Worm (Caenorhabditis elegans) whole organism, young adult: ENCODE measurements around the gene F25F2.1.

Experiments used
- B0035.1 ChIP-seq: sonication (generic microtip); optimal IDR thresholded peaks from 2 replicates; lab custom pipeline; 2016; ENCODE audit warnings: missing genetic modification characterization, mild to moderate bottlenecking, missing compliant biosample characterization, missing genotype, missing genetic modification reagents
- B0261.1 ChIP-seq: sonication (generic microtip); optimal IDR thresholded peaks from 2 replicates; lab custom pipeline; 2016; ENCODE audit warnings: mild to moderate bottlenecking, missing genetic modification characterization, moderate library complexity, missing compliant biosample characterization
- C17E4.6 ChIP-seq: fragments of 200-800 bp; sonication (Bioruptor generic); IDR thresholded peaks from 2 replicates; pipeline ENCODE4 v1.3.6; 2022; ENCODE audit warnings: missing genetic modification reagents, missing genetic modification characterization, missing compliant biosample characterization
- D2030.7 ChIP-seq: fragments of 200-800 bp; sonication (Bioruptor generic); IDR thresholded peaks from 2 replicates; pipeline ENCODE4 v1.3.6; 2022; ENCODE audit warnings: missing genetic modification reagents, missing genetic modification characterization, missing compliant biosample characterization
- F10E7.11 ChIP-seq: sonication (generic microtip); optimal IDR thresholded peaks from 2 replicates; lab custom pipeline; 2017; ENCODE audit warnings: mild to moderate bottlenecking, missing genetic modification characterization, moderate library complexity, missing compliant biosample characterization
- F33H1.4 ChIP-seq: fragments of 200-800 bp; sonication (Bioruptor generic); IDR thresholded peaks from 2 replicates; pipeline ENCODE4 v1.3.6; 2022; ENCODE audit warnings: missing genetic modification reagents, missing genetic modification characterization, missing compliant biosample characterization
- F39B2.1 ChIP-seq: fragments of 200-800 bp; sonication (Bioruptor generic); IDR thresholded peaks from 2 replicates; pipeline ENCODE4 v1.3.6; 2022; ENCODE audit warnings: missing genetic modification reagents, missing genetic modification characterization, missing compliant biosample characterization
- F52B5.7 ChIP-seq: sonication (generic microtip); optimal IDR thresholded peaks from 2 replicates; lab custom pipeline; 2016; ENCODE audit warnings: mild to moderate bottlenecking, missing genetic modification characterization, missing compliant biosample characterization
- F57A8.1 ChIP-seq: fragments of 200-800 bp; sonication (Bioruptor generic); optimal IDR thresholded peaks from 2 replicates; lab custom pipeline; 2018; ENCODE audit warnings: mild to moderate bottlenecking, missing genetic modification characterization, moderate library complexity, missing compliant biosample characterization
- F57C9.4 ChIP-seq: sonication (generic microtip); optimal IDR thresholded peaks from 2 replicates; lab custom pipeline; 2017; ENCODE audit warnings: mild to moderate bottlenecking, missing genetic modification characterization, missing compliant biosample characterization
- K11D2.4 ChIP-seq: fragments of 200-800 bp; sonication (Bioruptor generic); IDR thresholded peaks from 2 replicates; pipeline ENCODE4 v1.3.6; 2022; ENCODE audit warnings: missing genetic modification reagents, missing genetic modification characterization, missing compliant biosample characterization
- T26A5.8 ChIP-seq: sonication (generic microtip); optimal IDR thresholded peaks from 2 replicates; lab custom pipeline; 2016; ENCODE audit warnings: missing genetic modification characterization, missing compliant biosample characterization
- ZK185.1 ChIP-seq: sonication (generic microtip); optimal IDR thresholded peaks from 2 replicates; lab custom pipeline; 2016; ENCODE audit warnings: mild to moderate bottlenecking, missing genetic modification characterization, missing compliant biosample characterization; ENCODE audit not compliant: poor library complexity, severe bottlenecking
- atf-7 ChIP-seq: sonication (generic microtip); optimal IDR thresholded peaks from 2 replicates; lab custom pipeline; 2017; ENCODE audit warnings: mild to moderate bottlenecking, missing genetic modification characterization, missing compliant biosample characterization
- athp-1 ChIP-seq: sonication (generic microtip); optimal IDR thresholded peaks from 2 replicates; lab custom pipeline; 2017; ENCODE audit warnings: mild to moderate bottlenecking, missing genetic modification characterization, missing compliant biosample characterization
- bed-2 ChIP-seq: fragments of 200-800 bp; sonication (Bioruptor generic); IDR thresholded peaks from 2 replicates; pipeline ENCODE4 v1.3.6; 2022; ENCODE audit warnings: missing genetic modification reagents, missing genetic modification characterization, missing compliant biosample characterization
- ccch-3 ChIP-seq: fragments of 200-800 bp; sonication (Bioruptor generic); optimal IDR thresholded peaks from 2 replicates; lab custom pipeline; 2018; ENCODE audit warnings: mild to moderate bottlenecking, missing genetic modification characterization, missing compliant biosample characterization
- ceh-40 ChIP-seq: fragments of 200-800 bp; sonication (Bioruptor generic); IDR thresholded peaks from 2 replicates; pipeline ENCODE4 v1.3.6; 2022; ENCODE audit warnings: missing genetic modification characterization, missing compliant biosample characterization
- ceh-58 ChIP-seq: fragments of 200-800 bp; sonication (Bioruptor generic); IDR thresholded peaks from 2 replicates; pipeline ENCODE4 v1.3.6; 2022; ENCODE audit warnings: missing genetic modification characterization, missing compliant biosample characterization
- chd-7 ChIP-seq: sonication (generic microtip); optimal IDR thresholded peaks from 2 replicates; lab custom pipeline; 2016; ENCODE audit warnings: mild to moderate bottlenecking, missing genetic modification characterization, moderate library complexity, missing compliant biosample characterization
- dox-1 ChIP-seq: fragments of 200-800 bp; sonication (Bioruptor generic); IDR thresholded peaks from 2 replicates; pipeline ENCODE4 v1.3.6; 2022; ENCODE audit warnings: missing genetic modification reagents, missing genetic modification characterization, missing compliant biosample characterization
- him-1 ChIP-seq: sonication (generic microtip); optimal IDR thresholded peaks from 2 replicates; lab custom pipeline; 2016; ENCODE audit warnings: missing genotype, missing genetic modification reagents, missing genetic modification characterization, missing compliant biosample characterization
- hlh-12 ChIP-seq: sonication (generic microtip); optimal IDR thresholded peaks from 2 replicates; lab custom pipeline; 2016; ENCODE audit warnings: missing genetic modification characterization, missing compliant biosample characterization
- hrde-1 ChIP-seq: sonication (generic microtip); optimal IDR thresholded peaks from 2 replicates; lab custom pipeline; 2016; ENCODE audit warnings: missing genetic modification characterization, mild to moderate bottlenecking, missing compliant biosample characterization, moderate library complexity, missing genotype, missing genetic modification reagents, borderline replicate concordance
- hsf-1 ChIP-seq: fragments of 200-800 bp; sonication (Bioruptor generic); IDR thresholded peaks from 2 replicates; pipeline ENCODE4 v1.3.6; 2022; ENCODE audit warnings: missing genetic modification reagents, missing genetic modification characterization, missing compliant biosample characterization
- let-607 ChIP-seq, 2 experiments: fragments of 200-800 bp in 1 of 2; sonication (Bioruptor generic) in 1 of 2; sonication (generic microtip) in 1 of 2; optimal IDR thresholded peaks; 2 replicates each; lab custom pipeline; 2016 to 2018; ENCODE audit warnings: mild to moderate bottlenecking in 2 of 2, missing compliant biosample characterization in 2 of 2, missing genetic modification characterization in 2 of 2, moderate library complexity in 2 of 2, missing genotype in 1 of 2
- lin-26 ChIP-seq: fragments of 200-800 bp; sonication (Bioruptor generic); IDR thresholded peaks from 2 replicates; pipeline ENCODE4 v1.3.6; 2022; ENCODE audit warnings: missing genetic modification reagents, missing genetic modification characterization, missing compliant biosample characterization
- lin-54 ChIP-seq: fragments of 200-800 bp; sonication (Bioruptor generic); optimal IDR thresholded peaks from 2 replicates; lab custom pipeline; 2018; ENCODE audit warnings: mild to moderate bottlenecking, missing genetic modification characterization, missing compliant biosample characterization
- lir-1 ChIP-seq: fragments of 200-800 bp; sonication (Bioruptor generic); conservative IDR thresholded peaks from 2 replicates; pipeline ENCODE4 v1.3.6; 2022; ENCODE audit warnings: missing genetic modification reagents, missing genetic modification characterization, missing compliant biosample characterization
- madf-3 ChIP-seq: fragments of 200-800 bp; sonication (Bioruptor generic); IDR thresholded peaks from 2 replicates; pipeline ENCODE4 v1.3.6; 2022; ENCODE audit warnings: missing genetic modification reagents, missing genetic modification characterization, missing compliant biosample characterization
- mcd-1 ChIP-seq: fragments of 200-800 bp; sonication (Bioruptor generic); IDR thresholded peaks from 2 replicates; pipeline ENCODE4 v1.3.6; 2022; ENCODE audit warnings: missing genetic modification reagents, missing genetic modification characterization, missing compliant biosample characterization
- mes-4 ChIP-seq: sonication (generic microtip); optimal IDR thresholded peaks from 2 replicates; lab custom pipeline; 2016; ENCODE audit warnings: missing genotype, missing genetic modification characterization, missing compliant biosample characterization
- nhr-120 ChIP-seq: fragments of 200-800 bp; sonication (Bioruptor generic); IDR thresholded peaks from 2 replicates; pipeline ENCODE4 v1.3.6; 2022; ENCODE audit warnings: missing genetic modification characterization, missing compliant biosample characterization
- nhr-179 ChIP-seq: sonication (generic microtip); optimal IDR thresholded peaks from 2 replicates; lab custom pipeline; 2016; ENCODE audit warnings: mild to moderate bottlenecking, missing genetic modification characterization, missing compliant biosample characterization
- pha-4 ChIP-seq: fragments of 150-350 bp; sonication (generic microtip); optimal IDR thresholded peaks from 2 replicates; lab custom pipeline; 2014; ENCODE audit warnings: missing biosample characterization, missing genetic modification reagents, missing genetic modification characterization
- rec-8 ChIP-seq, 2 experiments: sonication (generic microtip); optimal IDR thresholded peaks; 2 replicates each; lab custom pipeline; 2016; ENCODE audit warnings: mild to moderate bottlenecking in 2 of 2, missing genetic modification characterization in 2 of 2, missing genetic modification reagents in 2 of 2, missing genotype in 2 of 2, missing biosample characterization in 1 of 2, missing compliant biosample characterization in 1 of 2, moderate library complexity in 1 of 2
- rpc-1 ChIP-seq, 2 experiments: fragments of 150-350 bp in 1 of 2; sonication (generic microtip) in 1 of 2; optimal IDR thresholded peaks; 2 replicates each; lab custom pipeline; 2014 to 2018; ENCODE audit warnings: missing biosample characterization in 1 of 2, missing genetic modification characterization in 1 of 2, missing genetic modification reagents in 1 of 2, missing genotype in 1 of 2
- sea-2 ChIP-seq: fragments of 200-800 bp; sonication (Bioruptor generic); IDR thresholded peaks from 2 replicates; pipeline ENCODE4 v1.3.6; 2022; ENCODE audit warnings: missing genetic modification characterization, missing compliant biosample characterization
- tlf-1 ChIP-seq: fragments of 200-800 bp; sonication (Bioruptor generic); optimal IDR thresholded peaks from 2 replicates; lab custom pipeline; 2018; ENCODE audit warnings: mild to moderate bottlenecking, missing genetic modification characterization, missing compliant biosample characterization
- unc-130 ChIP-seq: sonication (generic microtip); optimal IDR thresholded peaks from 2 replicates; lab custom pipeline; 2016; ENCODE audit warnings: missing genetic modification reagents, missing genetic modification characterization, missing compliant biosample characterization
- unc-62 ChIP-seq: fragments of 150-350 bp; optimal IDR thresholded peaks from 2 replicates; lab custom pipeline; 2014; ENCODE audit warnings: missing biosample characterization, missing genetic modification reagents, missing genetic modification characterization
- zim-3 ChIP-seq: sonication (generic microtip); optimal IDR thresholded peaks from 2 replicates; lab custom pipeline; 2017; ENCODE audit warnings: mild to moderate bottlenecking, missing genetic modification characterization, moderate library complexity, missing compliant biosample characterization
- ztf-18 ChIP-seq: sonication (generic microtip); optimal IDR thresholded peaks from 2 replicates; lab custom pipeline; 2016; ENCODE audit warnings: missing genotype, mild to moderate bottlenecking, missing genetic modification characterization, missing compliant biosample characterization
- ztf-26 ChIP-seq: sonication (generic microtip); optimal IDR thresholded peaks from 2 replicates; lab custom pipeline; 2017; ENCODE audit warnings: missing genetic modification characterization, missing compliant biosample characterization
- ztf-6 ChIP-seq: fragments of 200-800 bp; sonication (Bioruptor generic); IDR thresholded peaks from 2 replicates; pipeline ENCODE4 v1.3.6; 2022; ENCODE audit warnings: missing genetic modification reagents, missing genetic modification characterization, missing compliant biosample characterization

The F25F2.1 gene

DNA sequence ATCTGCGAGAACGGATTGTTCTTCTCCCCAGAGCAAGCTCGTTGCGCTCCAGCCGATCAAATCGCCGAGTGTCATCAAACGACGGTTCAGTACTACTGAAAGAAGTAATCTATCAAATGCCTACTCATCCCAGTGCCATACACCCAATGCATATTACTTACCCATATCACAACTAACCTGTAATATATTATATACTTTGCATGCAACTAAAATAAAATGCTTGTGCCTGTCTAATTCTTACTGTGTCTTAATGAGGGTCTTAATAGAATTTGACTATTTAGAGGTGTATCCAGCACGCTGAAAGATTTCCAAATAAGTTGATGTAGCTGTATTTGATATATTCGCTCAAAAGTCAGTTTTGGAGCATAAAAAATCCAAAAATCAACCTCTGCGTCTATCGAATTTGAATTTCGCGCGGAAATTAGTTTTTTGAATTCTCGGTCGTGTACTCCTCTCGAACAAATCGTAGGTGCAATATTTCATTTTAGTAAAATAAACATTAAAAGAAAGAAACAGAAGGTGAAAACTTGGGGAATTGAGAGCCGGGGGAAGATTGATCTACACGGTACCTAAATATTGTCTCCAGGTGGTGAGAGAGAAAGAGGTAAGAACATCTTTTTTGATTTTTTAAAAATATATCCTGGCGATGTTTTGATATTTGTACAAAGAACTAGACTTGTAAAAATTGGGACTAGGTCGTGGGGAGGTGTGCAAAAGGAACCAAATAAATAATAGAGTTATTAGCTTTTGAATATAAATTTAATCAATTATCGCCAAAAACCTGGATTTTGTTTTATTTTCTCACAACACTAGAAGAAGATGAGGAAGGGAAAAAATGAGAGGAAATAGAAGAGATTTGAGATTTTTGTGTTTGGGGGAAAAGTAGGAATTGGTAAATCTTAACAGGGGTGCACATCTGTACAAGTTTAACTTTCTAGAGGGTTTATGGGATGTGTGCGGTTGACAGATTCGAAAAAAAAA is 17.2 kb upstream of the F25F2.1 start (continued):
- peak; percentile 6; the same call in 1 of the 2 replicates for TF ChIP-seq mcd-1
- peak; percentile 95 for TF ChIP-seq atf-7 (tag; lab: Kevin White, UChicago)
- peak; percentile 47 for TF ChIP-seq F33H1.4 (GFP tag; lab: Robert Waterston, UW)
- peak; percentile 40 for TF ChIP-seq ztf-26 (tag; lab: Kevin White, UChicago)
- 0 out of 2 replicates have a peak, but pooled peaks have one; percentile 18 for TF ChIP-seq sea-2 (GFP tag; lab: Robert Waterston, UW)
- TF ChIP-seq F57C9.4 = no peak
- no peak for TF ChIP-seq rpc-1 (optimal IDR thresholded peaks at IDR 0.05; lab: Kevin White, UChicago)
- no peak for TF ChIP-seq rpc-1 (tag; optimal IDR thresholded peaks at IDR 0.05; lab: Kevin White, UChicago)
- no peak for TF ChIP-seq lin-26 (GFP tag; lab: Robert Waterston, UW)
- peak; percentile 88 for TF ChIP-seq tlf-1 (GFP tag; lab: Kevin White, UChicago)
- TF ChIP-seq pha-4 (tag; lab: Kevin White, UChicago) = no peak
- peak; percentile 28 for TF ChIP-seq mes-4 (tag; lab: Kevin White, UChicago)
- no peak; the same call in 1 of the 2 replicates for TF ChIP-seq lir-1 (GFP tag; lab: Robert Waterston, UW)
- peak; percentile 57 for TF ChIP-seq nhr-179 (tag; lab: Kevin White, UChicago)
- TF ChIP-seq bed-2 (GFP tag; lab: Robert Waterston, UW) = no peak
- 0 out of 2 replicates have a peak, but pooled peaks have one; percentile 13 for TF ChIP-seq nhr-120
- peak; percentile 82 for TF ChIP-seq lin-54 (GFP tag; lab: Kevin White, UChicago)
- peak in 1 of 2 experiments; percentile 44 for TF ChIP-seq let-607 (tag; optimal IDR thresholded peaks at IDR 0.05; lab: Kevin White, UChicago)
- TF ChIP-seq ZK185.1 (tag; lab: Kevin White, UChicago) = peak; percentile 66
- no peak for TF ChIP-seq ztf-6 (GFP tag; lab: Robert Waterston, UW)
- peak; percentile 50 for TF ChIP-seq T26A5.8 (tag; lab: Kevin White, UChicago)
- TF ChIP-seq B0035.1 (tag; lab: Kevin White, UChicago) = no peak
- TF ChIP-seq F10E7.11 = peak; percentile 10
- peak; percentile 69 for TF ChIP-seq F52B5.7
- no peak for TF ChIP-seq unc-62 (GFP tag; lab: Kevin White, UChicago)
- TF ChIP-seq rec-8 (tag; optimal IDR thresholded peaks at IDR 0.05; lab: Kevin White, UChicago) = no peak
- peak; percentile 66 for TF ChIP-seq hsf-1 (GFP tag; lab: Robert Waterston, UW)
- TF ChIP-seq zim-3 (tag; lab: Kevin White, UChicago) = peak; percentile 58
- TF ChIP-seq ztf-18 (tag; lab: Kevin White, UChicago) = peak; percentile 71
- no peak; the same call in 1 of the 2 replicates for TF ChIP-seq C17E4.6 (GFP tag; lab: Robert Waterston, UW)
- peak; percentile 100 for TF ChIP-seq him-1
- peak; percentile 63 for TF ChIP-seq dox-1
- TF ChIP-seq hlh-12 (tag; lab: Kevin White, UChicago) = no peak
- peak; percentile 63 for TF ChIP-seq unc-130
- 0 out of 2 replicates have a peak, but pooled peaks have one; percentile 37 for TF ChIP-seq K11D2.4
- TF ChIP-seq athp-1 (tag; lab: Kevin White, UChicago) = peak; percentile 92
- no peak for TF ChIP-seq F39B2.1 (GFP tag; lab: Robert Waterston, UW)
- TF ChIP-seq F57A8.1 (GFP tag; lab: Kevin White, UChicago) = no peak
- no peak; the same call in 1 of the 2 replicates for TF ChIP-seq ceh-40
- peak; percentile 78; the same call in 1 of the 2 replicates for TF ChIP-seq D2030.7 (GFP tag; lab: Robert Waterston, UW)
- peak; percentile 27 for TF ChIP-seq B0261.1 (tag; lab: Kevin White, UChicago)
- 0 out of 2 replicates have a peak, but pooled peaks have one; percentile 34 for TF ChIP-seq ceh-58 (GFP tag; lab: Robert Waterston, UW)
- TF ChIP-seq madf-3 (GFP tag; lab: Robert Waterston, UW) = 0 out of 2 replicates have a peak, but pooled peaks have one; percentile 68
- peak; percentile 97 for TF ChIP-seq hrde-1 (tag; lab: Kevin White, UChicago)
- no peak for TF ChIP-seq ccch-3
- peak; percentile 28 for TF ChIP-seq chd-7 (tag; lab: Kevin White, UChicago)
